Fruit fly (Drosophila melanogaster): ENCODE results near the gene JMJD6.

DNA sequence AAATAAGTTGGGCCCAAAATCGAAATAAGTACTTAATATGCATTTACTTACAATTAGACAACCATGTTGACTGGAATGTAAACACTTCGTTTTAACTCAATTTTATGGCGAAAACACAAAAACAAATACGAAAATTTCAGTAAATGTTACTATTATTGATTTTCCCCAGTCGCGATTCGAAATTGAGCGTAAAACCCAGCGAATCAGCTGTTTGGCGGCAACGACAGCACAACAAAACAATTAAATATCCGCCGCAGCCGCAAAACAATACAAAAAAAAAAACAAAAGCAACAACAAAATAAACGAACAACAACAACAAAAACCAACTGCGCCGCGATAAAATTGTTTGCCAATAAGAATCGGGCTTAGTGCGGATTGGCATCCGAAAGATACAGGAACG lies 27.4 kb upstream of the JMJD6 start, which contains the start of the genes CAH8 and CG7059:
- TF ChIP-seq wor (GFP tag; IDR thresholded peaks at IDR 0.05) (no peak), Aef1 (GFP tag; IDR thresholded peaks at IDR 0.05) (no peak), CG33213 (GFP tag; optimal IDR thresholded peaks at IDR 0.05) (no peak), al (GFP tag; IDR thresholded peaks at IDR 0.05) (no peak), CG10462 (GFP tag; optimal IDR thresholded peaks at IDR 0.05) (no peak), usp (GFP tag; optimal IDR thresholded peaks at IDR 0.05) (no peak), psq (GFP tag; optimal IDR thresholded peaks at IDR 0.05) (no peak), wek (GFP tag; optimal IDR thresholded peaks at IDR 0.05) (no peak), gfzf (GFP tag; optimal IDR thresholded peaks at IDR 0.05) (no peak), Awh (GFP tag; IDR thresholded peaks at IDR 0.05) (no peak), CG14667 (GFP tag; IDR thresholded peaks at IDR 0.05) (no peak), fru (optimal IDR thresholded peaks at IDR 0.05) (no peak), CG1233 (GFP tag; optimal IDR thresholded peaks at IDR 0.05) (no peak)

All from whole organism, embryonic.